Worm (Caenorhabditis elegans) whole organism, L4/young adult: ENCODE measurements around the gene irld-20.

ENCODE experiments used
- dao-5 ChIP-seq: sonication (generic microtip); optimal IDR thresholded peaks from 2 replicates; lab custom pipeline; 2016; ENCODE audit warnings: missing genotype, missing genetic modification characterization, moderate library complexity, missing compliant biosample characterization
- him-1 ChIP-seq: sonication (generic microtip); optimal IDR thresholded peaks from 2 replicates; lab custom pipeline; 2016; ENCODE audit warnings: missing genotype, missing genetic modification reagents, missing genetic modification characterization, missing compliant biosample characterization

ce11 chrIII:12800529-12800928 lies 49.6 kb downstream of the irld-20 start:
- TF ChIP-seq him-1 (tag; lab: Kevin White, UChicago) (no peak), dao-5 (no peak)
